Fruit fly (Drosophila melanogaster): ENCODE measurements around the gene Rab35.

DNA sequence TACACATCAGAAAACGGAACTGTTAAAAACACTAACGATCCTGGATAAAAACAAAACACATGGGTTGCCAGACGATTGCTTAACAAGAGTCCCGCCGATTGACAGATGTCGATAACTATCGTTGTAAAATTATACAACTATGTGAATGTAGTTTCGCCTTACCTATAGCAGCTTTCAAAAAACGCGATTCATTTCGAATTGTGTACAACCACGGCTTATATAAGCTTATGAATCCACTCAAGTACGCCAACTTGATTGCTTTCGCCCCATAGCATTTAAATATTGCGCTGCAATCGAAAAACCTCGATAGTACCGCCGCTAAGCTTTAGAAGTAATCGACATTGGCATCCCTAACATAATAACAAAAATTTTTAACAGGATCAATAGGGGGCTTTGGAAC is 10.2 kb upstream of the Rab35 start, which contains the start of the genes CG9581 and CG9578:
- TF ChIP-seq Smox (GFP tag; optimal IDR thresholded peaks at IDR 0.05) = no peak
- no peak for TF ChIP-seq CG6854 (GFP tag; optimal IDR thresholded peaks at IDR 0.05)
- no peak for TF ChIP-seq Hr39 (GFP tag; optimal IDR thresholded peaks at IDR 0.05)
- TF ChIP-seq achi (GFP tag; optimal IDR thresholded peaks at IDR 0.05) = no peak
- no peak for TF ChIP-seq CG6792 (GFP tag; optimal IDR thresholded peaks at IDR 0.05)
- no peak for TF ChIP-seq Ets96B (tag; optimal IDR thresholded peaks at IDR 0.05)
- no peak for TF ChIP-seq CG8632 (GFP tag; optimal IDR thresholded peaks at IDR 0.05)
- no peak for TF ChIP-seq CG3919 (GFP tag; optimal IDR thresholded peaks at IDR 0.05)
